Fruit fly (Drosophila melanogaster) whole organism, embryonic: ENCODE data around the gene CG14142.

Experiments used
- Awh ChIP-seq: fragments of 200-800 bp; sonication (Bioruptor generic); IDR thresholded peaks from 2 replicates; pipeline ENCODE4, ENCODE4 v1.3.6; 2022; ENCODE audit warnings: missing biosample characterization, missing genetic modification characterization
- Blimp-1 ChIP-seq: fragments of 200-800 bp; sonication (Bioruptor generic); optimal IDR thresholded peaks from 3 replicates; lab custom pipeline; 2018; ENCODE audit warnings: missing biosample characterization, missing genetic modification characterization, mild to moderate bottlenecking, moderate library complexity, missing genetic modification reagents
- CG10209 ChIP-seq: fragments of 200-800 bp; sonication (Bioruptor generic); optimal IDR thresholded peaks from 3 replicates; lab custom pipeline; 2017; ENCODE audit warnings: missing biosample characterization, mild to moderate bottlenecking, missing genetic modification characterization, missing genetic modification reagents
- CG10543 ChIP-seq: fragments of 200-800 bp; sonication (Bioruptor generic); optimal IDR thresholded peaks from 3 replicates; lab custom pipeline; 2017; ENCODE audit warnings: missing biosample characterization, mild to moderate bottlenecking, missing genetic modification characterization, moderate library complexity
- CG12942 ChIP-seq: fragments of 200-800 bp; sonication (Bioruptor generic); optimal IDR thresholded peaks from 3 replicates; lab custom pipeline; 2016; ENCODE audit warnings: missing biosample characterization, missing genetic modification characterization
- CG15073 ChIP-seq: fragments of 200-800 bp; sonication (Bioruptor generic); optimal IDR thresholded peaks from 2 replicates; lab custom pipeline; 2016; ENCODE audit warnings: missing biosample characterization, missing genetic modification characterization
- CG17385 ChIP-seq: fragments of 200-800 bp; sonication (Bioruptor generic); optimal IDR thresholded peaks from 3 replicates; lab custom pipeline; 2018; ENCODE audit warnings: missing biosample characterization, mild to moderate bottlenecking, missing genetic modification characterization
- CG32772 ChIP-seq: fragments of 200-800 bp; sonication (Bioruptor generic); IDR thresholded peaks from 2 replicates; pipeline ENCODE4 v1.3.6; 2022; ENCODE audit warnings: missing biosample characterization, missing genetic modification characterization
- CG34422 ChIP-seq: fragments of 200-800 bp; sonication (Bioruptor generic); IDR thresholded peaks from 3 replicates; pipeline ENCODE4 v1.3.6; 2022; ENCODE audit warnings: missing biosample characterization, missing genetic modification characterization
- CG3995 ChIP-seq: fragments of 200-800 bp; sonication (Bioruptor generic); optimal IDR thresholded peaks from 3 replicates; lab custom pipeline; 2016; ENCODE audit warnings: missing biosample characterization, missing genetic modification characterization
- CG5953 ChIP-seq: fragments of 200-800 bp; sonication (Bioruptor generic); IDR thresholded peaks from 2 replicates; pipeline ENCODE4 v1.3.6; 2022; ENCODE audit warnings: missing biosample characterization, missing genetic modification characterization
- CG6689 ChIP-seq: fragments of 200-800 bp; sonication (Bioruptor generic); IDR thresholded peaks from 2 replicates; pipeline ENCODE4 v1.3.6; 2022; ENCODE audit warnings: missing biosample characterization, missing genetic modification characterization
- CG6791 ChIP-seq: fragments of 200-800 bp; sonication (Bioruptor generic); IDR thresholded peaks from 3 replicates; pipeline ENCODE4 v1.3.6; 2022; ENCODE audit warnings: missing biosample characterization, missing genetic modification characterization; ENCODE audit not compliant: partially characterized antibody
- CG6813 ChIP-seq: fragments of 200-800 bp; sonication (Bioruptor generic); optimal IDR thresholded peaks from 2 replicates; lab custom pipeline; 2017; ENCODE audit warnings: missing biosample characterization, missing genetic modification characterization, mild to moderate bottlenecking, moderate library complexity, missing genetic modification reagents
- CG8359 ChIP-seq: fragments of 200-800 bp; sonication (Bioruptor generic); optimal IDR thresholded peaks from 2 replicates; lab custom pipeline; 2017; ENCODE audit warnings: missing biosample characterization, mild to moderate bottlenecking, missing genetic modification characterization, borderline replicate concordance
- CG9215 ChIP-seq: fragments of 200-800 bp; sonication (Bioruptor generic); IDR thresholded peaks from 2 replicates; pipeline ENCODE4 v1.3.6; 2022; ENCODE audit warnings: missing biosample characterization, missing genetic modification characterization
- Ets65A ChIP-seq: fragments of 200-800 bp; sonication (Bioruptor generic); peaks from one replicate; lab custom pipeline; 2016; ENCODE audit warnings: missing biosample characterization, missing genetic modification characterization
- H2.0 ChIP-seq: fragments of 200-800 bp; sonication (Bioruptor generic); IDR thresholded peaks from 2 replicates; pipeline ENCODE4 v1.3.6; 2022; ENCODE audit warnings: missing biosample characterization, missing genetic modification characterization
- HHEX ChIP-seq: fragments of 200-800 bp; sonication (Bioruptor generic); optimal IDR thresholded peaks from 3 replicates; lab custom pipeline; 2017; ENCODE audit warnings: missing biosample characterization, mild to moderate bottlenecking, missing genetic modification characterization, missing genetic modification reagents
- Hsf ChIP-seq: fragments of 200-800 bp; sonication (Bioruptor generic); optimal IDR thresholded peaks from 3 replicates; lab custom pipeline; 2016; ENCODE audit warnings: missing biosample characterization, missing genetic modification characterization
- Jarid2 ChIP-seq: fragments of 200-800 bp; sonication (Bioruptor generic); optimal IDR thresholded peaks from 3 replicates; lab custom pipeline; 2017; ENCODE audit warnings: mild to moderate bottlenecking, missing biosample characterization, missing genetic modification reagents, missing genetic modification characterization
- MESR4 ChIP-seq: fragments of 200-800 bp; sonication (Bioruptor generic); optimal IDR thresholded peaks from 2 replicates; lab custom pipeline; 2018; ENCODE audit warnings: missing biosample characterization, mild to moderate bottlenecking, missing genetic modification characterization, moderate library complexity
- Mad ChIP-seq: fragments of 200-800 bp; sonication (Bioruptor generic); optimal IDR thresholded peaks from 2 replicates; lab custom pipeline; 2016; ENCODE audit warnings: missing biosample characterization, missing genetic modification characterization
- Med ChIP-seq: fragments of 200-800 bp; sonication (Bioruptor generic); peaks from one replicate; lab custom pipeline; 2016; ENCODE audit warnings: missing biosample characterization, missing genetic modification characterization, mild to moderate bottlenecking, inconsistent platforms, moderate library complexity
- Meics ChIP-seq: fragments of 200-800 bp; sonication (Bioruptor generic); optimal IDR thresholded peaks from 2 replicates; lab custom pipeline; 2017; ENCODE audit warnings: missing biosample characterization, mild to moderate bottlenecking, missing genetic modification characterization
- NC2α ChIP-seq: fragments of 200-800 bp; sonication (Bioruptor generic); optimal IDR thresholded peaks from 2 replicates; lab custom pipeline; 2016; ENCODE audit warnings: missing biosample characterization, missing genetic modification characterization
- Nf-YA ChIP-seq: fragments of 200-800 bp; sonication (Bioruptor generic); IDR thresholded peaks from 2 replicates; pipeline ENCODE4 v1.3.6; 2022; ENCODE audit warnings: missing biosample characterization, missing genetic modification characterization
- Nf-YC ChIP-seq: fragments of 200-800 bp; optimal IDR thresholded peaks from 3 replicates; lab custom pipeline; 2019; ENCODE audit warnings: missing biosample characterization, mild to moderate bottlenecking, missing genetic modification characterization, moderate library complexity
- PHDP ChIP-seq: fragments of 200-800 bp; sonication (Bioruptor generic); optimal IDR thresholded peaks from 3 replicates; lab custom pipeline; 2018; ENCODE audit warnings: missing biosample characterization, mild to moderate bottlenecking, missing genetic modification characterization, moderate library complexity
- Tbp ChIP-seq: fragments of >200 bp; optimal IDR thresholded peaks from 2 replicates; lab custom pipeline; 2018; ENCODE audit warnings: missing biosample characterization, missing genetic modification characterization
- Xbp1 ChIP-seq: fragments of 200-800 bp; sonication (Bioruptor generic); optimal IDR thresholded peaks from 3 replicates; lab custom pipeline; 2016; ENCODE audit warnings: missing biosample characterization, mild to moderate bottlenecking, missing genetic modification characterization
- ash1 ChIP-seq: fragments of 200-800 bp; sonication (Bioruptor generic); optimal IDR thresholded peaks from 2 replicates; lab custom pipeline; 2018; ENCODE audit warnings: missing biosample characterization, mild to moderate bottlenecking, missing genetic modification characterization
- bigmax ChIP-seq: fragments of 200-800 bp; sonication (Bioruptor generic); optimal IDR thresholded peaks from 2 replicates; lab custom pipeline; 2018; ENCODE audit warnings: missing biosample characterization, mild to moderate bottlenecking, missing genetic modification characterization
- danr ChIP-seq: fragments of 200-800 bp; sonication (Bioruptor generic); IDR thresholded peaks from 2 replicates; pipeline ENCODE4 v1.3.6; 2022; ENCODE audit warnings: missing biosample characterization, missing genetic modification characterization
- grau ChIP-seq: fragments of 200-800 bp; optimal IDR thresholded peaks from 3 replicates; lab custom pipeline; 2019; ENCODE audit warnings: missing biosample characterization, mild to moderate bottlenecking, missing genetic modification characterization, moderate library complexity
- jigr1 ChIP-seq: fragments of 200-800 bp; sonication (Bioruptor generic); IDR thresholded peaks from 3 replicates; pipeline ENCODE4 v1.3.6; 2022; ENCODE audit warnings: missing biosample characterization, missing genetic modification characterization
- lab ChIP-seq: fragments of 200-800 bp; sonication (Bioruptor generic); optimal IDR thresholded peaks from 3 replicates; lab custom pipeline; 2017; ENCODE audit warnings: missing biosample characterization, missing genetic modification characterization, mild to moderate bottlenecking, moderate library complexity, missing genetic modification reagents
- sens ChIP-seq: fragments of 200-800 bp; sonication (Bioruptor generic); peaks from one replicate; lab custom pipeline; 2016; ENCODE audit warnings: missing biosample characterization, missing genetic modification characterization
- sug ChIP-seq: fragments of 200-800 bp; optimal IDR thresholded peaks from 2 replicates; lab custom pipeline; 2019; ENCODE audit warnings: missing biosample characterization, mild to moderate bottlenecking, missing genetic modification characterization, moderate library complexity
- twi ChIP-seq: fragments of 200-800 bp; optimal IDR thresholded peaks from 2 replicates; lab custom pipeline; 2019; ENCODE audit warnings: missing biosample characterization, mild to moderate bottlenecking, missing genetic modification characterization, moderate library complexity

CG14142 gene

dm6 chr3L:11197291-11198021 is 24.1 kb downstream of the CG14142 start, which contains the start of gene GlcAT-P (continued):
- TF ChIP-seq CG9215 (GFP tag; lab: Robert Waterston, UW) = peak; percentile 65
- no peak for TF ChIP-seq Mad (GFP tag; lab: Kevin White, UChicago)
- peak; percentile 56 for TF ChIP-seq Xbp1
- TF ChIP-seq CG6689 (GFP tag; lab: Robert Waterston, UW) = peak; percentile 88
- TF ChIP-seq CG10209 = peak; percentile 75

DNA sequence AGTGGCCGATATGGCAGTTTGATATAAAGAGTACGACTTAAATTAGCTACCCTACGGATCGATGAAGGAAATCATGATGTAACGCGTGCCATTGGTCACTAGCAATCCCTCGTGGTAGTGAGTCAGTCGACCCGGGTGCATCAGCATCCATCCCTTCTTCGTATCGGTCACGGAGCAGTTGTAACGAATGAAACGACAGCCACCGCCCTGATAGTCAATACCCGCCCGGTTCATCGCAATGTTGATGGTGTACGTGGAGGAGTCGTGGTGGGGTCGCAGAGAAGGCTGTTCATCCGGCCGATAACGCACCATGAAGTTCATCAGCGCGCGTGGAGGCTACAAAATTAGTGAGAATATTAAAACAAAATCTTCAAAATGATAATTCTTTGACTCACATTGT is 25.1 kb downstream of the CG14142 start:
- no peak for TF ChIP-seq HHEX (GFP tag; lab: Kevin White, UChicago)
- no peak for TF ChIP-seq danr
- no peak for TF ChIP-seq CG6813 (GFP tag; lab: Kevin White, UChicago)
- 0 out of 2 replicates have a peak, but pooled peaks have one; percentile 20 for TF ChIP-seq Awh
- TF ChIP-seq Med (GFP tag; lab: Kevin White, UChicago) = peak; percentile 30
- 0 out of 3 replicates have a peak, but pooled peaks have one; percentile 34 for TF ChIP-seq CG6791 (GFP tag; lab: Robert Waterston, UW)

- TF ChIP-seq H2.0 (GFP tag; lab: Robert Waterston, UW) (no peak), Ets65A (GFP tag; lab: Kevin White, UChicago) (peak; percentile 37)
Observed at dm6 chr3L:11199320-11199719, 26.0 kb downstream of the CG14142 start, which contains the start of gene CG7607. Gene CG7607, plus strand, starts transcription at chr3L:11199620.

dm6 chr3L:11201051-11201450 is 27.7 kb downstream of the CG14142 start, which contains the start of gene nkt:
Gene nkt, plus strand, starts transcription at chr3L:11201351.
- TF ChIP-seq grau (tag; lab: Kevin White, UChicago) = no peak
- TF ChIP-seq Ets65A (GFP tag; lab: Kevin White, UChicago) = peak; percentile 74

DNA sequence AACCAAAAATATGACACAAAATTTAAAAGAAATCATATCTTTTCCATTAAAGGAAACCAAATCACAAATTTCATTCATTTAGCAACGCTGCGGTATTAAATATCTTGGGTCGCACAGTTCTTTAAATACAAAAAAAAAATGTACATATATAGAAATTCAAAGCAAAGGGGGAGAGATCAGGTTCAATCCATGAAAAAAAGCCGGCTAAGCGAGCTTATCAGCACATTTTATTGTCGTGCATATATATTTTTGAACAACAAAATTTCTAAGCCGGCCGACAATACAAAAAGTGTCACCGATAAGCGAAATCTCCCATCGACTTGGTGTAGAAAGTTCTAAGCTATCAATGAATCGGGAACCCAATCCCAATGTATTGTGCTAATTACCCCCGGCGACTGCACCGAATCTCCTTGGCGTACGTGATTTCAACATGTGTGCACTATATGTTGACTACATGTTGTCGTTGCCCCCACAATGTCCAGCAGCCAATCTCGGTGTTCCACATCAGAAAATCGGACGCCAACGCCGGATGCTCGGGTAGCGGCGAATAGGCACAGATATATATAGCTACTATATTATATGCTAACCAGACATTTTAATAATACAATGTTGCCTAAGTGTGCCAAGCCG is 30.6 kb downstream of the CG14142 start:
- TF ChIP-seq Hsf (GFP tag; lab: Kevin White, UChicago) (no peak), sug (tag; lab: Kevin White, UChicago) (peak; percentile 43), Nf-YA (GFP tag; lab: Robert Waterston, UW) (no peak), Nf-YC (peak; percentile 68), CG10543 (peak; percentile 32), sens (peak; percentile 56), Med (GFP tag; lab: Kevin White, UChicago) (peak; percentile 26), twi (tag; lab: Kevin White, UChicago) (peak; percentile 78), CG8359 (GFP tag; lab: Kevin White, UChicago) (no peak)

DNA sequence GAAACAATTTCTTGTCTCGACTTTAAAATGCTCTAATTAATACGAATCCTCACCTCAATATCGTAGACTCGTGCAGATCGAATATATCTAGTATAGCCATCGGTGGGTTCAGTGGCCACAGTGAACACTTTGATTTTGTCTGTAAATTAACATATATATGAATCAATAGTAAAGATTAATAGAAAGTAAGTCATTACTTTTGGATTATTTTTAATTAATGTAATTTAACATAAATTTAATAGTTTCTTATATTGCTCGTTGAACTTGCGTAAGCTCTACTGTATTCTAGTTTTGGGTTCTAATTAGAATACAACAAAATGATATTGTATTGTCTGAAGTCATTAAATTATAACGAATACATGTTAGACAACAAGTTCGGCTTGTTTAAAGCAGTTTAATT is 31.5 kb downstream of the CG14142 start:
- TF ChIP-seq bigmax (GFP tag; lab: Kevin White, UChicago) (no peak), CG5953 (GFP tag; lab: Robert Waterston, UW) (no peak), CG34422 (GFP tag; lab: Robert Waterston, UW) (no peak), ash1 (GFP tag; lab: Kevin White, UChicago) (no peak), jigr1 (GFP tag; lab: Robert Waterston, UW) (no peak), Meics (GFP tag; lab: Kevin White, UChicago) (no peak), Tbp (GFP tag; lab: Kevin White, UChicago) (no peak), Mad (GFP tag; lab: Kevin White, UChicago) (no peak), Blimp-1 (GFP tag; lab: Kevin White, UChicago) (no peak), CG3995 (GFP tag; lab: Kevin White, UChicago) (no peak), lab (no peak), CG17385 (GFP tag; lab: Kevin White, UChicago) (peak; percentile 33), CG12942 (no peak), PHDP (tag; lab: Kevin White, UChicago) (peak; percentile 6), Jarid2 (GFP tag; lab: Kevin White, UChicago) (no peak), CG15073 (GFP tag; lab: Kevin White, UChicago) (no peak), NC2α (GFP tag; lab: Kevin White, UChicago) (no peak), MESR4 (GFP tag; lab: Kevin White, UChicago) (no peak), CG32772 (peak; percentile 17; the same call in 1 of the 2 replicates)
